Fruit fly (Drosophila melanogaster) whole organism, prepupa: ENCODE measurements around the gene hoip.
A peak's percentile ranks its signal among the peaks of the same experiment; 100 is the strongest.

Source experiments
- CG11294 ChIP-seq: fragments of 200-800 bp; sonication (Bioruptor generic); IDR thresholded peaks from 2 replicates; pipeline ENCODE4 v1.3.6; 2022; ENCODE audit warnings: missing biosample characterization, missing genetic modification characterization
- CG15336 ChIP-seq: fragments of 200-800 bp; sonication (Bioruptor generic); IDR thresholded peaks from 2 replicates; pipeline ENCODE4 v1.3.6; 2022; ENCODE audit warnings: missing biosample characterization, missing genetic modification characterization
- CG16779 ChIP-seq: fragments of 200-800 bp; sonication (Bioruptor generic); optimal IDR thresholded peaks from 3 replicates; lab custom pipeline; 2017; ENCODE audit warnings: missing biosample characterization, mild to moderate bottlenecking, missing genetic modification characterization
- CG6854 ChIP-seq: fragments of 200-800 bp; sonication (Bioruptor generic); optimal IDR thresholded peaks from 2 replicates; lab custom pipeline; 2017; ENCODE audit warnings: missing biosample characterization, mild to moderate bottlenecking, missing genetic modification characterization
- CG8319 ChIP-seq: fragments of 200-800 bp; sonication (Bioruptor generic); optimal IDR thresholded peaks from 3 replicates; lab custom pipeline; 2016; ENCODE audit warnings: missing biosample characterization, missing genetic modification characterization
- CG8632 ChIP-seq: fragments of 200-800 bp; sonication (Bioruptor generic); optimal IDR thresholded peaks from 3 replicates; lab custom pipeline; 2016; ENCODE audit warnings: missing biosample characterization, missing genetic modification characterization
- Eip93F ChIP-seq: fragments of 200-800 bp; sonication (Bioruptor generic); optimal IDR thresholded peaks from 2 replicates; lab custom pipeline; 2016; ENCODE audit warnings: missing biosample characterization, mild to moderate bottlenecking, missing genetic modification characterization
- Gug ChIP-seq: fragments of 200-800 bp; sonication (Bioruptor generic); IDR thresholded peaks from 2 replicates; pipeline ENCODE4 v1.3.6; 2022; ENCODE audit warnings: missing biosample characterization, missing genetic modification characterization
- OdsH ChIP-seq: fragments of 200-800 bp; sonication (Bioruptor generic); optimal IDR thresholded peaks from 3 replicates; lab custom pipeline; 2016; ENCODE audit warnings: missing biosample characterization, missing genetic modification characterization
- Sox102F ChIP-seq: fragments of 200-800 bp; sonication (Bioruptor generic); optimal IDR thresholded peaks from 2 replicates; lab custom pipeline; 2016; ENCODE audit warnings: missing biosample characterization, mild to moderate bottlenecking, missing genetic modification characterization
- dac ChIP-seq: fragments of 200-800 bp; sonication (Bioruptor generic); optimal IDR thresholded peaks from 2 replicates; lab custom pipeline; 2017; ENCODE audit warnings: missing biosample characterization, mild to moderate bottlenecking, missing genetic modification characterization
- eg ChIP-seq: fragments of 200-800 bp; sonication (Bioruptor generic); IDR thresholded peaks from 3 replicates; pipeline ENCODE4 v1.3.6; 2022; ENCODE audit warnings: missing biosample characterization, missing genetic modification characterization
- esn ChIP-seq: fragments of 200-800 bp; sonication (Bioruptor generic); optimal IDR thresholded peaks from 2 replicates; lab custom pipeline; 2016; ENCODE audit warnings: missing biosample characterization, mild to moderate bottlenecking, missing genetic modification characterization, moderate library complexity
- spab ChIP-seq: fragments of 200-800 bp; sonication (Bioruptor generic); optimal IDR thresholded peaks from 2 replicates; lab custom pipeline; 2017; ENCODE audit warnings: missing biosample characterization, mild to moderate bottlenecking, missing genetic modification characterization, missing genetic modification reagents

- TF ChIP-seq spab: peak; percentile 29
- TF ChIP-seq Sox102F: no peak
- TF ChIP-seq OdsH (GFP tag; lab: Kevin White, UChicago): no peak
- no peak for TF ChIP-seq CG16779 (tag; lab: Kevin White, UChicago)
- no peak for TF ChIP-seq Eip93F
- TF ChIP-seq Gug (GFP tag; lab: Robert Waterston, UW): no peak
- no peak for TF ChIP-seq CG8632 (GFP tag; lab: Kevin White, UChicago)
- no peak for TF ChIP-seq esn
- TF ChIP-seq dac (GFP tag; lab: Kevin White, UChicago): no peak
- peak; percentile 63; the same call in 1 of the 3 replicates for TF ChIP-seq eg
- no peak for TF ChIP-seq CG6854 (GFP tag; lab: Kevin White, UChicago)
- TF ChIP-seq CG15336 (GFP tag; lab: Robert Waterston, UW): no peak; the same call in 1 of the 2 replicates
- no peak for TF ChIP-seq CG8319 (GFP tag; lab: Kevin White, UChicago)
- TF ChIP-seq CG11294: no peak
These were observed 7.5 kb downstream of the hoip start for dm6 chr2L:9707103-9707502.
